Worm (Caenorhabditis elegans) whole organism, L3 larva: ENCODE measurements around the gene F40G9.19.

ENCODE experiments used
- ama-1 ChIP-seq: fragments of 150-350 bp; optimal IDR thresholded peaks from 2 replicates; lab custom pipeline; 2018
- nfya-1 ChIP-seq: sonication (generic microtip); optimal IDR thresholded peaks from 2 replicates; lab custom pipeline; 2017; ENCODE audit warnings: missing genetic modification characterization, mild to moderate bottlenecking, missing compliant biosample characterization, antibody characterized with exemption, moderate library complexity; ENCODE audit not compliant: insufficient read depth
- nhr-11 ChIP-seq: fragments of 150-350 bp; optimal IDR thresholded peaks from 2 replicates; lab custom pipeline; 2014; ENCODE audit warnings: missing biosample characterization, missing genetic modification characterization
- pha-4 ChIP-seq: fragments of 150-350 bp; optimal IDR thresholded peaks from 2 replicates; lab custom pipeline; 2014; ENCODE audit warnings: missing biosample characterization, missing genetic modification reagents, missing genetic modification characterization

ce11 chrIII:179123-179592 is 5.6 kb downstream of the F40G9.19 start, which contains the start of gene F40G9.6:
- TF ChIP-seq nhr-11 (no peak), ama-1 (lab: Kevin White, UChicago) (no peak), pha-4 (tag; lab: Kevin White, UChicago) (no peak), nfya-1 (tag; lab: Kevin White, UChicago) (no peak)
